Worm (Caenorhabditis elegans) whole organism, young adult: Measurements from ENCODE around the gene fbxb-103.

Experiments used
- F57A8.1 ChIP-seq: fragments of 200-800 bp; sonication (Bioruptor generic); optimal IDR thresholded peaks from 2 replicates; lab custom pipeline; 2018; ENCODE audit warnings: mild to moderate bottlenecking, missing genetic modification characterization, moderate library complexity, missing compliant biosample characterization
- dpl-1 ChIP-seq: fragments of 150-350 bp; optimal IDR thresholded peaks from 2 replicates; lab custom pipeline; 2014; ENCODE audit warnings: missing biosample characterization, missing genetic modification reagents, missing genetic modification characterization
- mcd-1 ChIP-seq: fragments of 200-800 bp; sonication (Bioruptor generic); IDR thresholded peaks from 2 replicates; pipeline ENCODE4 v1.3.6; 2022; ENCODE audit warnings: missing genetic modification reagents, missing genetic modification characterization, missing compliant biosample characterization
- unc-62 ChIP-seq: fragments of 150-350 bp; optimal IDR thresholded peaks from 2 replicates; lab custom pipeline; 2014; ENCODE audit warnings: missing biosample characterization, missing genetic modification reagents, missing genetic modification characterization

DNA sequence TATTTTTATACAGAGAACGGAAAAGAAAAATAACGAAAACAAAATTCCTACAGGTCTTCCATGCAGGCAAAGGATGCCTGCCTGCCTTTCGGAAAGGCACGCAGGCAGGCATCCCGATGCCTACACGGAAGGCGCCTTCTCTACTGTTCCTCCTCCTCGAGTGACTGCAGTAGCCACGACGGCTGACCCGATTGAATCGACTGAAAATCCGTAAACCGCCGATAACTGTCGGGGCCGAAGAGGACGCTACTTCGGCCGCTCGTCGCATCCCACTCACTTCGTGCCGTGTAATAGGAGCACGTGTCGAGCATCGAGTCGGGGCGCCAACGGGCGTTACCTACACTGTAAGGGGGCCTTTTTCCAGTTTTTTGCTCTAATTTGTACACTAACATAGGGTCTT is 13.7 kb downstream of the fbxb-103 start:
- TF ChIP-seq dpl-1 (GFP tag; lab: Kevin White, UChicago) (no peak), mcd-1 (no peak), unc-62 (GFP tag; lab: Kevin White, UChicago) (no peak), F57A8.1 (GFP tag; lab: Kevin White, UChicago) (no peak)
